Worm (Caenorhabditis elegans) whole organism, L1 larva: ENCODE measurements around the gene F38B2.3.

ENCODE experiments used
- C16A3.4 ChIP-seq: fragments of 150-350 bp; optimal IDR thresholded peaks from 2 replicates; lab custom pipeline; 2014; ENCODE audit warnings: missing biosample characterization, missing genetic modification characterization
- F16B12.6 ChIP-seq: fragments of 150-350 bp; optimal IDR thresholded peaks from 2 replicates; lab custom pipeline; 2014; ENCODE audit warnings: missing biosample characterization, missing genetic modification characterization
- aly-2 ChIP-seq: fragments of 150-350 bp; optimal IDR thresholded peaks from 2 replicates; lab custom pipeline; 2014; ENCODE audit warnings: missing biosample characterization, missing genetic modification characterization
- ama-1 ChIP-seq: fragments of 150-350 bp; optimal IDR thresholded peaks from 2 replicates; lab custom pipeline; 2014
- blmp-1 ChIP-seq: fragments of 150-350 bp; optimal IDR thresholded peaks from 2 replicates; lab custom pipeline; 2014; ENCODE audit warnings: missing biosample characterization, missing genetic modification characterization
- ceh-8 ChIP-seq: fragments of 200-800 bp; sonication (Bioruptor generic); optimal IDR thresholded peaks from 2 replicates; lab custom pipeline; 2018; ENCODE audit warnings: mild to moderate bottlenecking, missing genetic modification characterization, moderate library complexity, missing compliant biosample characterization
- ceh-82 ChIP-seq, 3 experiments: fragments of 150-350 bp in 1 of 3; sonication (generic microtip) in 2 of 3; optimal IDR thresholded peaks; 2 replicates each; lab custom pipeline; 2014 to 2017; ENCODE audit warnings: missing biosample characterization in 3 of 3, missing genetic modification characterization in 3 of 3
- dpl-1 ChIP-seq, 3 experiments: fragments of 150-350 bp in 2 of 3; sonication (generic microtip) in 1 of 3; optimal IDR thresholded peaks; 2 replicates each; lab custom pipeline; 2014 to 2017; ENCODE audit warnings: missing biosample characterization in 3 of 3, missing genetic modification characterization in 3 of 3, missing genetic modification reagents in 3 of 3
- dsc-1 ChIP-seq: sonication (generic microtip); optimal IDR thresholded peaks from 2 replicates; lab custom pipeline; 2016; ENCODE audit warnings: mild to moderate bottlenecking, missing genetic modification characterization, missing compliant biosample characterization
- elt-2 ChIP-seq: sonication (generic microtip); optimal IDR thresholded peaks from 2 replicates; lab custom pipeline; 2016; ENCODE audit warnings: missing genetic modification characterization, mild to moderate bottlenecking, inconsistent platforms, missing compliant biosample characterization, missing genetic modification reagents
- elt-3 ChIP-seq, 6 experiments: fragments of 150-350 bp in 1 of 6; sonication (generic microtip); optimal IDR thresholded peaks; 2 replicates each; lab custom pipeline; 2017 to 2018; ENCODE audit warnings: missing biosample characterization in 6 of 6, missing genetic modification characterization in 6 of 6, inconsistent platforms in 1 of 6
- fkh-10 ChIP-seq: sonication (generic microtip); optimal IDR thresholded peaks from 2 replicates; lab custom pipeline; 2017; ENCODE audit warnings: missing biosample characterization, missing genetic modification reagents, missing genetic modification characterization
- fkh-4 ChIP-seq: sonication (generic microtip); optimal IDR thresholded peaks from 2 replicates; lab custom pipeline; 2016; ENCODE audit warnings: missing compliant biosample characterization, missing genetic modification characterization, borderline replicate concordance
- fkh-8 ChIP-seq: sonication (generic microtip); optimal IDR thresholded peaks from 2 replicates; lab custom pipeline; 2016; ENCODE audit warnings: mild to moderate bottlenecking, missing genetic modification characterization, missing compliant biosample characterization
- fos-1 ChIP-seq: fragments of 150-350 bp; optimal IDR thresholded peaks from 2 replicates; lab custom pipeline; 2014; ENCODE audit warnings: missing biosample characterization, missing genetic modification characterization
- grh-1 ChIP-seq: fragments of 200-800 bp; sonication (Bioruptor generic); IDR thresholded peaks from 2 replicates; pipeline ENCODE4 v1.3.6; 2022; ENCODE audit warnings: missing genetic modification reagents, missing genetic modification characterization, missing compliant biosample characterization
- hpl-2 ChIP-seq: fragments of 150-350 bp; optimal IDR thresholded peaks from 2 replicates; lab custom pipeline; 2014; ENCODE audit warnings: missing biosample characterization, missing genetic modification reagents, missing genetic modification characterization
- irx-1 ChIP-seq: sonication (generic microtip); optimal IDR thresholded peaks from 2 replicates; lab custom pipeline; 2016; ENCODE audit warnings: missing genetic modification characterization, missing compliant biosample characterization
- isw-1 ChIP-seq: fragments of 200-800 bp; sonication (Bioruptor generic); IDR thresholded peaks from 2 replicates; pipeline ENCODE4 v1.3.6; 2022; ENCODE audit warnings: missing genetic modification characterization, missing compliant biosample characterization
- jun-1 ChIP-seq: fragments of 150-350 bp; optimal IDR thresholded peaks from 2 replicates; lab custom pipeline; 2014; ENCODE audit warnings: missing biosample characterization, missing genetic modification reagents, missing genetic modification characterization
- lin-13 ChIP-seq: fragments of 150-350 bp; optimal IDR thresholded peaks from 2 replicates; lab custom pipeline; 2014; ENCODE audit warnings: missing biosample characterization, missing genetic modification reagents, missing genetic modification characterization
- lin-14 ChIP-seq: fragments of 200-800 bp; sonication (Bioruptor generic); optimal IDR thresholded peaks from 2 replicates; lab custom pipeline; 2018; ENCODE audit warnings: mild to moderate bottlenecking, missing genetic modification characterization, moderate library complexity, missing compliant biosample characterization
- lin-15B ChIP-seq: fragments of 150-350 bp; sonication (generic microtip); optimal IDR thresholded peaks from 3 replicates; lab custom pipeline; 2014; ENCODE audit warnings: missing biosample characterization, missing genetic modification characterization
- lin-35 ChIP-seq, 2 experiments: fragments of 150-350 bp; optimal IDR thresholded peaks; 2 replicates each; lab custom pipeline; 2014; ENCODE audit warnings: missing biosample characterization in 2 of 2, missing genetic modification characterization in 2 of 2, missing genetic modification reagents in 2 of 2
- lin-39 ChIP-seq: fragments of 150-350 bp; optimal IDR thresholded peaks from 2 replicates; lab custom pipeline; 2014; ENCODE audit warnings: missing biosample characterization, missing genetic modification reagents, missing genetic modification characterization
- lir-3 ChIP-seq: sonication (generic microtip); optimal IDR thresholded peaks from 2 replicates; lab custom pipeline; 2016; ENCODE audit warnings: mild to moderate bottlenecking, missing genetic modification characterization, moderate library complexity, missing compliant biosample characterization; ENCODE audit not compliant: poor library complexity
- mab-9 ChIP-seq: fragments of 200-800 bp; sonication (Bioruptor generic); IDR thresholded peaks from 2 replicates; pipeline ENCODE4 v1.3.6; 2022; ENCODE audit warnings: missing genetic modification reagents, missing genetic modification characterization, missing compliant biosample characterization
- mdl-1 ChIP-seq, 2 experiments: fragments of 150-350 bp; optimal IDR thresholded peaks; 2 replicates each; lab custom pipeline; 2014 to 2017; ENCODE audit warnings: missing biosample characterization in 2 of 2, missing genetic modification characterization in 2 of 2, inconsistent platforms in 1 of 2
- mep-1 ChIP-seq: fragments of 150-350 bp; optimal IDR thresholded peaks from 2 replicates; lab custom pipeline; 2014; ENCODE audit warnings: missing biosample characterization, missing genetic modification characterization
- nhr-11 ChIP-seq: fragments of 150-350 bp; optimal IDR thresholded peaks from 2 replicates; lab custom pipeline; 2014; ENCODE audit warnings: missing biosample characterization, missing genetic modification characterization
- nhr-19 ChIP-seq: fragments of 200-800 bp; sonication (Bioruptor generic); conservative IDR thresholded peaks from 2 replicates; pipeline ENCODE4 v1.3.6; 2022; ENCODE audit warnings: missing genetic modification characterization, missing compliant biosample characterization
- nhr-20 ChIP-seq: sonication (generic microtip); optimal IDR thresholded peaks from 2 replicates; lab custom pipeline; 2016; ENCODE audit warnings: mild to moderate bottlenecking, missing genetic modification characterization, missing compliant biosample characterization
- nhr-237 ChIP-seq: fragments of 150-350 bp; optimal IDR thresholded peaks from 2 replicates; lab custom pipeline; 2014; ENCODE audit warnings: missing biosample characterization, missing genetic modification characterization
- nhr-47 ChIP-seq: sonication (generic microtip); optimal IDR thresholded peaks from 2 replicates; lab custom pipeline; 2016; ENCODE audit warnings: mild to moderate bottlenecking, missing genetic modification characterization, moderate library complexity, missing compliant biosample characterization
- nhr-71 ChIP-seq: sonication (generic microtip); optimal IDR thresholded peaks from 2 replicates; lab custom pipeline; 2016; ENCODE audit warnings: mild to moderate bottlenecking, missing genetic modification characterization, moderate library complexity, missing compliant biosample characterization
- nhr-77 ChIP-seq: fragments of 150-350 bp; optimal IDR thresholded peaks from 2 replicates; lab custom pipeline; 2014; ENCODE audit warnings: missing biosample characterization, missing genetic modification characterization
- nhr-85 ChIP-seq: sonication (generic microtip); peaks from one replicate; lab custom pipeline; 2016; ENCODE audit warnings: missing genetic modification characterization, inconsistent platforms, missing compliant biosample characterization
- nhr-90 ChIP-seq: sonication (generic microtip); optimal IDR thresholded peaks from 2 replicates; lab custom pipeline; 2016; ENCODE audit warnings: mild to moderate bottlenecking, missing genetic modification characterization, missing compliant biosample characterization; ENCODE audit not compliant: poor library complexity
- pax-3 ChIP-seq: fragments of 200-800 bp; sonication (Bioruptor generic); optimal IDR thresholded peaks from 2 replicates; lab custom pipeline; 2018; ENCODE audit warnings: mild to moderate bottlenecking, missing genetic modification characterization, moderate library complexity, missing compliant biosample characterization
- pqm-1 ChIP-seq: sonication (generic microtip); optimal IDR thresholded peaks from 3 replicates; lab custom pipeline; 2017; ENCODE audit warnings: missing biosample characterization, missing genetic modification characterization
- rnt-1 ChIP-seq: sonication (generic microtip); optimal IDR thresholded peaks from 2 replicates; lab custom pipeline; 2016; ENCODE audit warnings: mild to moderate bottlenecking, missing genetic modification characterization, moderate library complexity, missing compliant biosample characterization
- skn-1 ChIP-seq: fragments of 150-350 bp; optimal IDR thresholded peaks from 2 replicates; lab custom pipeline; 2014; ENCODE audit warnings: missing biosample characterization, missing genetic modification characterization
- snpc-4 ChIP-seq: fragments of 150-350 bp; optimal IDR thresholded peaks from 2 replicates; lab custom pipeline; 2014; ENCODE audit warnings: missing biosample characterization, missing genetic modification characterization
- swsn-7 ChIP-seq: sonication (generic microtip); optimal IDR thresholded peaks from 2 replicates; lab custom pipeline; 2016; ENCODE audit warnings: missing genetic modification characterization, missing compliant biosample characterization
- tbx-2 ChIP-seq: sonication (generic microtip); optimal IDR thresholded peaks from 2 replicates; lab custom pipeline; 2016; ENCODE audit warnings: missing genetic modification characterization, missing compliant biosample characterization
- unc-30 ChIP-seq: sonication (generic microtip); optimal IDR thresholded peaks from 2 replicates; lab custom pipeline; 2017; ENCODE audit warnings: missing biosample characterization, missing genetic modification characterization
- unc-62 ChIP-seq: fragments of 150-350 bp; optimal IDR thresholded peaks from 2 replicates; lab custom pipeline; 2014; ENCODE audit warnings: missing biosample characterization, missing genetic modification reagents, missing genetic modification characterization
- unc-86 ChIP-seq: sonication (generic microtip); optimal IDR thresholded peaks from 2 replicates; lab custom pipeline; 2016; ENCODE audit warnings: missing genetic modification characterization, missing compliant biosample characterization
- unc-98 ChIP-seq: fragments of 200-800 bp; sonication (Bioruptor generic); IDR thresholded peaks from 2 replicates; pipeline ENCODE4 v1.3.6; 2022; ENCODE audit warnings: missing genetic modification characterization, missing compliant biosample characterization
- vab-15 ChIP-seq: sonication (generic microtip); optimal IDR thresholded peaks from 2 replicates; lab custom pipeline; 2017; ENCODE audit warnings: missing genotype, mild to moderate bottlenecking, missing genetic modification characterization, missing compliant biosample characterization
- xbp-1 ChIP-seq: sonication (generic microtip); optimal IDR thresholded peaks from 2 replicates; lab custom pipeline; 2016; ENCODE audit warnings: missing genetic modification characterization, missing compliant biosample characterization
- ztf-4 ChIP-seq: fragments of 150-350 bp; optimal IDR thresholded peaks from 2 replicates; lab custom pipeline; 2014; ENCODE audit warnings: missing biosample characterization, missing genetic modification characterization

The F38B2.3 gene

DNA sequence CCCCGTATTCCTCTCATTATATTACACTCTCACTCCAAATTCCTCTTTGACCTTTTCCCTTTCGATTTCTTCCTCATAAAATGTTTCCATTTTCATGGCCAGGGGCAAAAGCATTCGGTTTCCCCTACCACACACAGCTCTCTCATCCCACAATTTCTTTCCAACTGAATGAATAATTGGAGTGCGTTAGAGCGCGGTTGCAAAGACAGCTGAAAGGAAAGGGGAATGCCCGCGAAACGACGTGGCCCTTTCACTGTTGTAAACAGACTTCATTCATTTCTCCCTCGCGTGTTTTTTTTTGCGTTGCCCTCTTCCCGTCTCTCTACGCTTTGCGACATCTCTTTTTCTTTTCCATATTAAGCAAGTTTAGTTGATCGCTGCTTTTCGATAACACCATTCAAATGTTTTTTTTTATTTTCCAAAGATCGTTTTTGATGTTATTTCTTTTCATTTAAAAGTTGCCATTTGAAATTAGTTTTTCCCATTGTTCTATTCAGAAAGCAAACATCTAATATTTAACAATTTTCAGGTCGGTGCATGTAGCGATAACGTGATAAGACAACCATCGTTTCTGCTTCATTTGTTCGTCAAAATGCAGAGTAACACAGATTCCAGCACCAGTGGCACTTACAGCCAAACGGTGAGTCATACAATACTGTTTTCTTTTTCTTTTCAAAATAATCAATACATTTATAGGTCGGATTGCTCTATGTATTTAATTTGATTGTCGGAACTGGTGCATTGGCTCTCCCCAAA is 23.6 kb downstream of the F38B2.3 start, which contains the start of gene C03A3.2:
C03A3.2 (plus strand) TSS at position 530 of the 756 bp plus-strand sequence.
- TF ChIP-seq isw-1 (GFP tag; lab: Robert Waterston, UW) (peak; percentile 22; the same call in 1 of the 2 replicates), F16B12.6 (tag; lab: Kevin White, UChicago) (no peak), tbx-2 (peak; percentile 67), irx-1 (peak; percentile 26), ama-1 (no peak), fkh-8 (tag; lab: Kevin White, UChicago) (peak; percentile 78), nhr-11 (tag; lab: Kevin White, UChicago) (no peak), nhr-90 (tag; lab: Kevin White, UChicago) (no peak), fkh-4 (tag; lab: Kevin White, UChicago) (no peak), hpl-2 (GFP tag; lab: Kevin White, UChicago) (no peak), elt-2 (tag; lab: Kevin White, UChicago) (peak; percentile 5), pqm-1 (tag; lab: Kevin White, UChicago) (no peak), ztf-4 (tag; lab: Kevin White, UChicago) (peak; percentile 11), lin-35 (GFP tag; optimal IDR thresholded peaks at IDR 0.05; lab: Kevin White, UChicago) (peak; percentile 52 to 72), fkh-10 (peak; percentile 64), grh-1 (GFP tag; lab: Robert Waterston, UW) (no peak), xbp-1 (peak; percentile 59), vab-15 (tag; lab: Kevin White, UChicago) (peak; percentile 92), swsn-7 (peak; percentile 67), nhr-47 (tag; lab: Kevin White, UChicago) (peak; percentile 67), nhr-19 (GFP tag; lab: Robert Waterston, UW) (peak; percentile 33), unc-30 (tag; lab: Kevin White, UChicago) (no peak), unc-86 (tag; lab: Kevin White, UChicago) (peak; percentile 73), mdl-1 (tag; optimal IDR thresholded peaks at IDR 0.05; lab: Kevin White, UChicago) (peak in 1 of 2 experiments; percentile 69), lin-14 (GFP tag; lab: Kevin White, UChicago) (peak; percentile 96), blmp-1 (tag; lab: Kevin White, UChicago) (peak; percentile 97), ceh-82 (tag; optimal IDR thresholded peaks at IDR 0.05; lab: Kevin White, UChicago) (peak; percentile 10 to 87 (median 64)), snpc-4 (tag; lab: Kevin White, UChicago) (peak; percentile 39), skn-1 (tag; lab: Kevin White, UChicago) (peak; percentile 14), lin-15B (peak; percentile 54), unc-62 (GFP tag; lab: Kevin White, UChicago) (no peak), nhr-20 (tag; lab: Kevin White, UChicago) (peak; percentile 64), nhr-85 (peak; percentile 71), nhr-77 (tag; lab: Kevin White, UChicago) (peak; percentile 26), rnt-1 (tag; lab: Kevin White, UChicago) (peak; percentile 55), mep-1 (tag; lab: Kevin White, UChicago) (peak; percentile 71), elt-3 (tag; optimal IDR thresholded peaks at IDR 0.05; lab: Kevin White, UChicago) (peak in 1 of 6 experiments; percentile 55), mab-9 (GFP tag; lab: Robert Waterston, UW) (0 out of 2 replicates have a peak, but pooled peaks have one; percentile 36), ceh-8 (GFP tag; lab: Kevin White, UChicago) (peak; percentile 10), lin-13 (peak; percentile 43), pax-3 (tag; lab: Kevin White, UChicago) (no peak), fos-1 (tag; lab: Kevin White, UChicago) (peak; percentile 67), C16A3.4 (peak; percentile 65), aly-2 (tag; lab: Kevin White, UChicago) (no peak), lir-3 (peak; percentile 21), lin-39 (tag; lab: Kevin White, UChicago) (no peak), dpl-1 (GFP tag; optimal IDR thresholded peaks at IDR 0.05; lab: Kevin White, UChicago) (peak; percentile 38 to 79 (median 61)), nhr-237 (tag; lab: Kevin White, UChicago) (no peak), nhr-71 (tag; lab: Kevin White, UChicago) (peak; percentile 76), jun-1 (tag; lab: Kevin White, UChicago) (no peak), dsc-1 (tag; lab: Kevin White, UChicago) (peak; percentile 42), unc-98 (GFP tag; lab: Robert Waterston, UW) (no peak)
